Worm (Caenorhabditis elegans) whole organism, L4/young adult: ENCODE results near the gene fbxb-87.

Experiments
- W03F9.2 ChIP-seq: fragments of 150-350 bp; optimal IDR thresholded peaks from 2 replicates; lab custom pipeline; 2014; ENCODE audit warnings: missing biosample characterization, missing genetic modification characterization
- him-1 ChIP-seq: sonication (generic microtip); optimal IDR thresholded peaks from 2 replicates; lab custom pipeline; 2016; ENCODE audit warnings: missing genotype, missing genetic modification reagents, missing genetic modification characterization, missing compliant biosample characterization

DNA sequence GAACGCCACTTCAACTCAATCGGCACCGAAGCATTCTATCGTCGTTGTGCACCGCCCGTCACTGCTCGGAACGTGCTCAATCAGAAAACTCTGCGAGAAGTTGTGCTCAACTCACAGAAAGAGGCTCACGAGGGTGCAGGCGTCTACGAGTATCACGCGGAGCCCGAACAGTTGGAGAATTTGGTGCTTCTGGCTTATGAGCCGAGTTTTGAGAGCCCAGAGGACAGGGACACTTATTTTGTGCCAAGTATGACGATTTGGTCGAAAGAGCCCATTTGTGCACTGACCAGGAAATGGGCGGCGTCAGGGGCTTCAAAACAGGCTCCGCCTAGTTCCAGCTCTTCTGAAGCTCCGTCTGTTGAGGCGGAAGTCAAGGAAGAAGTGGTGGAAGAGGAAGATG, 5.5 kb upstream of the fbxb-87 start:
- TF ChIP-seq him-1 (no peak), W03F9.2 (tag; lab: Kevin White, UChicago) (no peak)
